Worm (Caenorhabditis elegans) whole organism, L4 larva: ENCODE results near the gene fbxa-206.
A peak's percentile ranks its signal among the peaks of the same experiment; 100 is the strongest.

ENCODE experiments used
- F10B5.3 ChIP-seq: sonication (generic microtip); optimal IDR thresholded peaks from 2 replicates; lab custom pipeline; 2016; ENCODE audit warnings: mild to moderate bottlenecking, missing genetic modification characterization, missing compliant biosample characterization
- F26F4.8 ChIP-seq: fragments of 200-800 bp; sonication (Bioruptor generic); conservative IDR thresholded peaks from 2 replicates; pipeline ENCODE4 v1.3.6; 2022; ENCODE audit warnings: missing genetic modification characterization, missing compliant biosample characterization
- F37D6.2 ChIP-seq: sonication (generic microtip); optimal IDR thresholded peaks from 2 replicates; lab custom pipeline; 2016; ENCODE audit warnings: mild to moderate bottlenecking, missing genetic modification characterization, missing compliant biosample characterization
- F44E2.7 ChIP-seq: fragments of 200-800 bp; sonication (Bioruptor generic); IDR thresholded peaks from 2 replicates; pipeline ENCODE4 v2.1.2; 2022; ENCODE audit warnings: missing genetic modification characterization, missing compliant biosample characterization
- F49E8.2 ChIP-seq: sonication (generic microtip); optimal IDR thresholded peaks from 2 replicates; lab custom pipeline; 2016; ENCODE audit warnings: missing compliant biosample characterization, mild to moderate bottlenecking, missing genetic modification characterization, borderline replicate concordance
- T20F7.1 ChIP-seq: fragments of 200-800 bp; sonication (Bioruptor generic); optimal IDR thresholded peaks from 2 replicates; lab custom pipeline; 2018; ENCODE audit warnings: mild to moderate bottlenecking, missing genetic modification characterization, missing compliant biosample characterization
- T26A8.4 ChIP-seq: fragments of 200-800 bp; sonication (Bioruptor generic); IDR thresholded peaks from 2 replicates; pipeline ENCODE4 v1.3.6; 2022; ENCODE audit warnings: missing genetic modification characterization, missing compliant biosample characterization
- Y105C5A.15 ChIP-seq: fragments of 200-800 bp; sonication (Bioruptor generic); IDR thresholded peaks from 2 replicates; pipeline ENCODE4 v1.3.6; 2022; ENCODE audit warnings: missing genetic modification characterization, missing compliant biosample characterization
- Y48G9A.11 ChIP-seq: fragments of 200-800 bp; sonication (Bioruptor generic); IDR thresholded peaks from 2 replicates; pipeline ENCODE4 v1.3.6; 2022; ENCODE audit warnings: missing genetic modification reagents, missing genetic modification characterization, missing compliant biosample characterization
- ZK337.2 ChIP-seq: fragments of 200-800 bp; sonication (Bioruptor generic); IDR thresholded peaks from 2 replicates; pipeline ENCODE4 v1.3.6; 2022; ENCODE audit warnings: missing genetic modification reagents, missing genetic modification characterization, missing compliant biosample characterization
- ZK546.5 ChIP-seq, 2 experiments: sonication (generic microtip); optimal IDR thresholded peaks; 2 replicates each; lab custom pipeline; 2017; ENCODE audit warnings: missing biosample characterization in 2 of 2, missing genetic modification characterization in 2 of 2
- aly-2 ChIP-seq: sonication (generic microtip); optimal IDR thresholded peaks from 2 replicates; lab custom pipeline; 2018; ENCODE audit warnings: missing biosample characterization, missing genetic modification characterization
- ama-1 ChIP-seq: fragments of 150-350 bp; optimal IDR thresholded peaks from 2 replicates; lab custom pipeline; 2014; ENCODE audit warnings: inconsistent platforms, mixed read lengths
- attf-4 ChIP-seq: sonication (generic microtip); optimal IDR thresholded peaks from 3 replicates; lab custom pipeline; 2017; ENCODE audit warnings: missing biosample characterization, missing genetic modification characterization
- ceh-28 ChIP-seq: fragments of 150-350 bp; optimal IDR thresholded peaks from 2 replicates; lab custom pipeline; 2014; ENCODE audit warnings: missing biosample characterization, missing genetic modification reagents, missing genetic modification characterization
- cey-2 ChIP-seq: sonication (generic microtip); optimal IDR thresholded peaks from 3 replicates; lab custom pipeline; 2017; ENCODE audit warnings: missing genetic modification characterization, mild to moderate bottlenecking, missing compliant biosample characterization, antibody characterized with exemption, borderline replicate concordance; ENCODE audit not compliant: insufficient read depth
- ctbp-1 ChIP-seq: fragments of 200-800 bp; sonication (Bioruptor generic); IDR thresholded peaks from 2 replicates; pipeline ENCODE4 v1.3.6; 2022; ENCODE audit warnings: missing genetic modification reagents, missing genetic modification characterization, missing compliant biosample characterization
- daf-16 ChIP-seq, 3 experiments: sonication (generic microtip); optimal IDR thresholded peaks; 2 replicates each; lab custom pipeline; 2016 to 2017; ENCODE audit warnings: missing genetic modification characterization in 3 of 3, missing genetic modification reagents in 3 of 3, mild to moderate bottlenecking in 2 of 3, missing compliant biosample characterization in 2 of 3, missing biosample characterization in 1 of 3, moderate library complexity in 1 of 3
- daf-19 ChIP-seq: fragments of 200-800 bp; sonication (Bioruptor generic); conservative IDR thresholded peaks from 2 replicates; pipeline ENCODE4 v1.3.6; 2022; ENCODE audit warnings: missing genetic modification characterization, missing compliant biosample characterization
- egl-27 ChIP-seq: sonication (generic microtip); optimal IDR thresholded peaks from 3 replicates; lab custom pipeline; 2017; ENCODE audit warnings: missing biosample characterization, missing genetic modification reagents, missing genetic modification characterization
- gei-8 ChIP-seq: fragments of 200-800 bp; sonication (Bioruptor generic); optimal IDR thresholded peaks from 2 replicates; lab custom pipeline; 2018; ENCODE audit warnings: mild to moderate bottlenecking, missing genetic modification characterization, missing compliant biosample characterization
- hlh-11 ChIP-seq: fragments of 200-800 bp; sonication (Bioruptor generic); optimal IDR thresholded peaks from 2 replicates; lab custom pipeline; 2018; ENCODE audit warnings: mild to moderate bottlenecking, missing genetic modification characterization, missing compliant biosample characterization
- jun-1 ChIP-seq: fragments of 150-350 bp; optimal IDR thresholded peaks from 2 replicates; lab custom pipeline; 2014; ENCODE audit warnings: missing biosample characterization, missing genetic modification reagents, missing genetic modification characterization
- lim-7 ChIP-seq: fragments of 200-800 bp; sonication (Bioruptor generic); IDR thresholded peaks from 2 replicates; pipeline ENCODE4 v1.3.6; 2022; ENCODE audit warnings: missing genetic modification characterization, missing compliant biosample characterization
- lin-13 ChIP-seq: fragments of 150-350 bp; optimal IDR thresholded peaks from 2 replicates; lab custom pipeline; 2014; ENCODE audit warnings: missing biosample characterization, missing genetic modification reagents, missing genetic modification characterization
- lin-15B ChIP-seq: fragments of 150-350 bp; sonication (generic microtip); optimal IDR thresholded peaks from 3 replicates; lab custom pipeline; 2014; ENCODE audit warnings: missing biosample characterization, missing genetic modification characterization
- lin-38 ChIP-seq: fragments of 200-800 bp; sonication (Bioruptor generic); IDR thresholded peaks from 2 replicates; pipeline ENCODE4 v1.3.6; 2022; ENCODE audit warnings: missing genetic modification reagents, missing genetic modification characterization, missing compliant biosample characterization
- lin-39 ChIP-seq: fragments of 150-350 bp; optimal IDR thresholded peaks from 2 replicates; lab custom pipeline; 2014; ENCODE audit warnings: missing biosample characterization, missing genetic modification reagents, missing genetic modification characterization
- lsy-2 ChIP-seq, 2 experiments: fragments of 150-350 bp in 1 of 2; sonication (generic microtip) in 1 of 2; optimal IDR thresholded peaks; 2 replicates each; lab custom pipeline; 2014 to 2017; ENCODE audit warnings: missing biosample characterization in 2 of 2, missing genetic modification characterization in 2 of 2
- madf-9 ChIP-seq: fragments of 200-800 bp; sonication (Bioruptor generic); conservative IDR thresholded peaks from 2 replicates; pipeline ENCODE4 v1.3.6; 2022; ENCODE audit warnings: missing genetic modification reagents, missing genetic modification characterization, missing compliant biosample characterization
- mdt-29 ChIP-seq: fragments of 200-800 bp; sonication (Bioruptor generic); IDR thresholded peaks from 2 replicates; pipeline ENCODE4 v1.3.6; 2022; ENCODE audit warnings: missing genetic modification reagents, missing genetic modification characterization, missing compliant biosample characterization
- mep-1 ChIP-seq: fragments of 150-350 bp; sonication (generic microtip); optimal IDR thresholded peaks from 3 replicates; lab custom pipeline; 2014; ENCODE audit warnings: missing biosample characterization, missing genetic modification characterization
- mes-2 ChIP-seq: sonication (generic microtip); optimal IDR thresholded peaks from 2 replicates; lab custom pipeline; 2016; ENCODE audit warnings: missing genotype, mild to moderate bottlenecking, missing genetic modification characterization, missing compliant biosample characterization; ENCODE audit not compliant: poor library complexity, severe bottlenecking
- nhr-102 ChIP-seq: sonication (generic microtip); optimal IDR thresholded peaks from 2 replicates; lab custom pipeline; 2016; ENCODE audit warnings: mild to moderate bottlenecking, missing genetic modification characterization, moderate library complexity, missing compliant biosample characterization
- nhr-11 ChIP-seq: fragments of 150-350 bp; optimal IDR thresholded peaks from 2 replicates; lab custom pipeline; 2014; ENCODE audit warnings: missing biosample characterization, missing genetic modification characterization
- nhr-111 ChIP-seq: fragments of 200-800 bp; sonication (Bioruptor generic); optimal IDR thresholded peaks from 2 replicates; lab custom pipeline; 2018; ENCODE audit warnings: mild to moderate bottlenecking, missing genetic modification characterization, missing compliant biosample characterization
- nhr-237 ChIP-seq: sonication (generic microtip); optimal IDR thresholded peaks from 2 replicates; lab custom pipeline; 2017; ENCODE audit warnings: missing biosample characterization, missing genetic modification characterization
- nhr-25 ChIP-seq: sonication (generic microtip); optimal IDR thresholded peaks from 2 replicates; lab custom pipeline; 2017; ENCODE audit warnings: missing genetic modification characterization, mild to moderate bottlenecking, missing compliant biosample characterization, antibody characterized with exemption, moderate library complexity, borderline replicate concordance; ENCODE audit not compliant: insufficient read depth
- nhr-41 ChIP-seq: fragments of 200-800 bp; sonication (Bioruptor generic); IDR thresholded peaks from 2 replicates; pipeline ENCODE4 v1.3.6; 2022; ENCODE audit warnings: missing genetic modification reagents, missing genetic modification characterization, missing compliant biosample characterization
- nhr-42 ChIP-seq: fragments of 200-800 bp; sonication (Bioruptor generic); IDR thresholded peaks from 2 replicates; pipeline ENCODE4 v1.3.6; 2022; ENCODE audit warnings: missing genetic modification characterization, missing compliant biosample characterization
- php-3 ChIP-seq: fragments of 200-800 bp; sonication (Bioruptor generic); IDR thresholded peaks from 2 replicates; pipeline ENCODE4 v1.3.6; 2022; ENCODE audit warnings: missing genetic modification reagents, missing genetic modification characterization, missing compliant biosample characterization
- rbr-2 ChIP-seq: sonication (generic microtip); optimal IDR thresholded peaks from 2 replicates; lab custom pipeline; 2016; ENCODE audit warnings: missing genotype, missing genetic modification characterization, missing compliant biosample characterization
- saeg-2 ChIP-seq: fragments of 200-800 bp; sonication (Bioruptor generic); IDR thresholded peaks from 2 replicates; pipeline ENCODE4 v1.3.6; 2022; ENCODE audit warnings: missing genetic modification reagents, missing genetic modification characterization, missing compliant biosample characterization
- skn-1 ChIP-seq: fragments of 150-350 bp; optimal IDR thresholded peaks from 2 replicates; lab custom pipeline; 2014; ENCODE audit warnings: missing biosample characterization, missing genetic modification characterization
- snpc-1.2 ChIP-seq: fragments of 200-800 bp; sonication (Bioruptor generic); IDR thresholded peaks from 2 replicates; pipeline ENCODE4 v1.3.6; 2022; ENCODE audit warnings: missing genetic modification reagents, missing genetic modification characterization, missing compliant biosample characterization
- snpc-4 ChIP-seq: fragments of 150-350 bp; optimal IDR thresholded peaks from 2 replicates; lab custom pipeline; 2014; ENCODE audit warnings: missing biosample characterization, missing genetic modification characterization
- unc-130 ChIP-seq: sonication (generic microtip); optimal IDR thresholded peaks from 2 replicates; lab custom pipeline; 2016; ENCODE audit warnings: missing genetic modification reagents, missing genetic modification characterization, missing compliant biosample characterization
- zag-1 ChIP-seq: fragments of 150-350 bp; optimal IDR thresholded peaks from 2 replicates; lab custom pipeline; 2014; ENCODE audit warnings: missing biosample characterization, missing genetic modification characterization
- zfp-2 ChIP-seq: sonication (generic microtip); optimal IDR thresholded peaks from 2 replicates; lab custom pipeline; 2016; ENCODE audit warnings: mild to moderate bottlenecking, missing genetic modification characterization, missing compliant biosample characterization
- zip-11 ChIP-seq: fragments of 200-800 bp; sonication (Bioruptor generic); IDR thresholded peaks from 2 replicates; pipeline ENCODE4 v1.3.6; 2022; ENCODE audit warnings: missing genetic modification characterization, missing compliant biosample characterization
- ztf-11 ChIP-seq: fragments of 150-350 bp; optimal IDR thresholded peaks from 2 replicates; lab custom pipeline; 2014; ENCODE audit warnings: missing biosample characterization, missing genetic modification characterization

Gene fbxa-206

ce11 chrV:16965655-16966054 is 47.4 kb upstream of the fbxa-206 start, which contains the start of gene efl-1 (continued):
- no peak for TF ChIP-seq ZK546.5 (tag; optimal IDR thresholded peaks at IDR 0.05; lab: Kevin White, UChicago)
- TF ChIP-seq snpc-1.2 (GFP tag; lab: Robert Waterston, UW): no peak
- 0 out of 2 replicates have a peak, but pooled peaks have one; percentile 8 for TF ChIP-seq Y48G9A.11 (GFP tag; lab: Robert Waterston, UW)
- TF ChIP-seq nhr-111 (GFP tag; lab: Kevin White, UChicago): no peak
- TF ChIP-seq Y105C5A.15: no peak
- TF ChIP-seq lim-7 (GFP tag; lab: Robert Waterston, UW): no peak
- TF ChIP-seq skn-1 (tag; lab: Kevin White, UChicago): no peak
- TF ChIP-seq ceh-28 (tag; lab: Kevin White, UChicago): no peak
- TF ChIP-seq zip-11 (GFP tag; lab: Robert Waterston, UW): no peak
- TF ChIP-seq mdt-29 (GFP tag; lab: Robert Waterston, UW): peak; percentile 64; the same call in 1 of the 2 replicates
- TF ChIP-seq snpc-4 (tag; lab: Kevin White, UChicago): peak; percentile 77
- TF ChIP-seq egl-27: no peak
- TF ChIP-seq lin-38 (GFP tag; lab: Robert Waterston, UW): peak; percentile 99
- TF ChIP-seq F10B5.3: no peak
- TF ChIP-seq attf-4 (tag; lab: Kevin White, UChicago): no peak
- peak; percentile 77 for TF ChIP-seq hlh-11 (tag; lab: Kevin White, UChicago)
- peak; percentile 55 for TF ChIP-seq F37D6.2 (tag; lab: Kevin White, UChicago)
- TF ChIP-seq nhr-102 (tag; lab: Kevin White, UChicago): peak; percentile 79
- no peak for TF ChIP-seq F44E2.7 (GFP tag; lab: Robert Waterston, UW)
- TF ChIP-seq nhr-41: no peak
- no peak for TF ChIP-seq zag-1 (tag; lab: Kevin White, UChicago)
- peak in 1 of 2 experiments; percentile 25 for TF ChIP-seq daf-16 (GFP tag; optimal IDR thresholded peaks at IDR 0.05; lab: Kevin White, UChicago)
- TF ChIP-seq daf-16 (tag; optimal IDR thresholded peaks at IDR 0.05; lab: Kevin White, UChicago): peak; percentile 31
- peak; percentile 52 for TF ChIP-seq nhr-25 (tag; lab: Kevin White, UChicago)
- TF ChIP-seq ztf-11: no peak
- TF ChIP-seq mep-1: peak; percentile 86
- peak; percentile 81 for TF ChIP-seq rbr-2 (tag; lab: Kevin White, UChicago)
- TF ChIP-seq saeg-2 (GFP tag; lab: Robert Waterston, UW): no peak
- no peak for TF ChIP-seq nhr-237 (tag; lab: Kevin White, UChicago)
- TF ChIP-seq madf-9 (GFP tag; lab: Robert Waterston, UW): no peak; the same call in 1 of the 2 replicates
- peak; percentile 78 for TF ChIP-seq nhr-11 (tag; lab: Kevin White, UChicago)
- no peak for TF ChIP-seq F26F4.8
- TF ChIP-seq T20F7.1 (GFP tag; lab: Kevin White, UChicago): peak; percentile 67
- peak; percentile 41 for TF ChIP-seq zfp-2
- TF ChIP-seq lsy-2 (tag; optimal IDR thresholded peaks at IDR 0.05; lab: Kevin White, UChicago): peak; percentile 22 to 93
- peak; percentile 12 for TF ChIP-seq F49E8.2
- peak; percentile 38; the same call in 1 of the 2 replicates for TF ChIP-seq nhr-42
- no peak for TF ChIP-seq cey-2 (tag; lab: Kevin White, UChicago)
- TF ChIP-seq lin-39 (tag; lab: Kevin White, UChicago): no peak
- TF ChIP-seq T26A8.4 (GFP tag; lab: Robert Waterston, UW): no peak; the same call in 1 of the 2 replicates
- TF ChIP-seq unc-130 (GFP tag; lab: Kevin White, UChicago): peak; percentile 39
- peak; percentile 66 for TF ChIP-seq ama-1
- no peak for TF ChIP-seq gei-8
- TF ChIP-seq daf-19 (GFP tag; lab: Robert Waterston, UW): no peak
- no peak for TF ChIP-seq php-3 (GFP tag; lab: Robert Waterston, UW)
- no peak for TF ChIP-seq aly-2 (tag; lab: Kevin White, UChicago)
- no peak for TF ChIP-seq ctbp-1 (GFP tag; lab: Robert Waterston, UW)
- peak; percentile 94 for TF ChIP-seq mes-2
- TF ChIP-seq lin-13 (GFP tag; lab: Kevin White, UChicago): peak; percentile 71
- peak; percentile 62 for TF ChIP-seq jun-1 (tag; lab: Kevin White, UChicago)
- TF ChIP-seq lin-15B (tag; lab: Kevin White, UChicago): peak; percentile 1
- no peak for TF ChIP-seq ZK337.2 (GFP tag; lab: Robert Waterston, UW)
